Worm (Caenorhabditis elegans): ENCODE results near the gene F46B6.6.

The F46B6.6 gene

DNA sequence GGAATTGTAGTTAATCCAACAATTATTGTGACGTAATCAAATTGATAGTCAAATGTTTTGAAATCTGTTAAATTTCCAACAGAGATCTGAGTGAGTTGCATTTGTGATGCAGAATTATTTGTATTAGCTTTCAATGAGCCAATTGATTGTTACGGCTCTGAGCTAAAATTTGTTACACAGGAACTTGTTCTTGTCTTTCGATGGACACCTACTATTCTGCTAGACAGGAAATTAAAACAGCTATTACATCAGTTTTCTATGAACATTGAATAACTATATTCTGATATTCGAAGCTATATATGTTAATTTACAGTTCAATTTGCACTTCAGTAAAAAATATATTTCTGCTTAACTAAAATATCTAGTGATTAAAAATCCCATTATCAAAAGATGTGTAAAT is 47.2 kb upstream of the F46B6.6 start, which contains the start of gene sru-40:
Gene sru-40 (minus strand): TSS at position 101 of the 400 bp plus-strand sequence.
- no peak for TF ChIP-seq B0261.1 (tag; optimal IDR thresholded peaks at IDR 0.05)
- no peak for TF ChIP-seq dox-1 (GFP tag; IDR thresholded peaks at IDR 0.05)

DNA sequence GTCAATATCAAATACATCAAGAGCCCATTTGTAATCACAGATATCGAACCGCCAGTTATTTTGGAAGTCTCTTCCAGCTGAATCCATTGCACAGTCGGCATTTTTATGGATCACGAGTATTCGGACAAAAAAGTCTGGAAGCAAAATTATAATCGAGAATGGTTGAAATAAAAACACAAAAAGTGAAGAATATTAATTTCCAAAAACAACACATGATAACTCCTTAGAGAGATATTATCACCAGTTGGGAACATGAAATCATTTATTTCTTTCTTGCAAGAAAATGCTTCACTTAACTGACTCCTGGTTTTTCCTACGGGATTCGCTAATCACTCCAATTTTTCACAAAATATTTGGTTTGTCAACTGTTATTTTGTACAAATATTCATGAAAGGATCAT is 37.5 kb upstream of the F46B6.6 start, which contains the start of gene str-2:
Gene str-2 (minus strand): TSS at position 101 of the 400 bp plus-strand sequence.
- TF ChIP-seq let-607 (tag; optimal IDR thresholded peaks at IDR 0.05) (no peak), F52B5.7 (tag; optimal IDR thresholded peaks at IDR 0.05) (no peak), ceh-58 (GFP tag; IDR thresholded peaks at IDR 0.05) (no peak), mcd-1 (GFP tag; IDR thresholded peaks at IDR 0.05) (no peak), zfh-2 (GFP tag; conservative IDR thresholded peaks at IDR 0.05) (no peak), zim-3 (tag; optimal IDR thresholded peaks at IDR 0.05) (no peak), bed-1 (GFP tag; IDR thresholded peaks at IDR 0.05) (no peak), tlf-1 (GFP tag; optimal IDR thresholded peaks at IDR 0.05) (no peak), aptf-2 (GFP tag; conservative IDR thresholded peaks at IDR 0.05) (no peak), ekl-4 (GFP tag; IDR thresholded peaks at IDR 0.05) (no peak), T26A5.8 (tag; optimal IDR thresholded peaks at IDR 0.05) (no peak), D2030.7 (GFP tag; IDR thresholded peaks at IDR 0.05) (no peak), Y56A3A.18 (GFP tag; IDR thresholded peaks at IDR 0.05) (no peak), K11D2.4 (GFP tag; IDR thresholded peaks at IDR 0.05) (no peak)

DNA sequence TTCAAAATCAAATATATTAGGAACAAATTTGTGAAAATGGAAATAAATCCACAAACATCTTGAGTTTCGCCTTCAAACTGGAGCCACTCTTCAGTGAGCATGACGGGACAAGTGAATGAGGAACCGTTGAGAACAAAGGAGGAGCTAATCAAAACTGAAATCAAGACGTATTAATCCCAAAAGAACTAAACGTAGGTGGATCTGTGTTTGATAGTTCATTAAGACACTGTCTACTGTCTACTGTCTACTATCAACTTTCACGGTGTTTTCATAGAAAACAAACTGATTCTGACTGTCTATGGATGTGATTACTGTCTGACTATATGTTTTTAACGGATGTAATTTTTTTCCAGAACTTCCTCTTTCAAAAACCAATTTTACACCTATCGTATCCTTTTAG is 35.1 kb upstream of the F46B6.6 start, which contains the start of gene str-193:
Gene str-193 (minus strand): TSS at position 101 of the 400 bp plus-strand sequence.
- TF ChIP-seq dpl-1 (GFP tag; optimal IDR thresholded peaks at IDR 0.05) (no peak), lin-35 (GFP tag; optimal IDR thresholded peaks at IDR 0.05) (no peak), atf-7 (tag; optimal IDR thresholded peaks at IDR 0.05) (no peak), F39B2.1 (GFP tag; IDR thresholded peaks at IDR 0.05) (no peak), madf-6 (GFP tag; IDR thresholded peaks at IDR 0.05) (no peak), unc-130 (GFP tag; optimal IDR thresholded peaks at IDR 0.05) (no peak)

DNA sequence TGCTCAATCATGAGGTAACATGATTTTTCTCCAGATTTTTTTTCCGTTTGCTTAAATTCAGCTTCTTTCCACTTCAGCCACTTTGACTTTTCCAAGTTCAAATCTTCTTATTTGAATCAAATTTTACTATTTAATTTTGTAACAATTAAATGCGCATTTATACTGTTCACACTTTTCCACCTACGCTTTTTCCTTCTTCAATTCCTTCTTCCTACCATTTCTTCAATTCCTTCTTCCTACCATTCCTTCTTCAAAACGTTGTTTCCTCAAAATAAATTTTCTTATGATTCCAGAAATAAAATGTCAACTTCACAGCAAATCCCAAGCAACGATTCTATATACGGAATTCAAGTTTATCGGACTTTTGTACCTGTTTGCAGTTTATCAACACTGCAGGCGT is 29.7 kb upstream of the F46B6.6 start, which contains the start of gene sru-31:
Gene sru-31 (plus strand): TSS at position 301 of the 400 bp plus-strand sequence.
- TF ChIP-seq ceh-100 (GFP tag; IDR thresholded peaks at IDR 0.05) (no peak), F37B4.10 (GFP tag; IDR thresholded peaks at IDR 0.05) (no peak), ztf-25 (GFP tag; IDR thresholded peaks at IDR 0.05) (no peak), nhr-120 (GFP tag; IDR thresholded peaks at IDR 0.05) (no peak), F57C9.4 (tag; optimal IDR thresholded peaks at IDR 0.05) (no peak), madf-8 (GFP tag; conservative IDR thresholded peaks at IDR 0.05) (no peak), nfya-2 (GFP tag; IDR thresholded peaks at IDR 0.05) (no peak)

DNA sequence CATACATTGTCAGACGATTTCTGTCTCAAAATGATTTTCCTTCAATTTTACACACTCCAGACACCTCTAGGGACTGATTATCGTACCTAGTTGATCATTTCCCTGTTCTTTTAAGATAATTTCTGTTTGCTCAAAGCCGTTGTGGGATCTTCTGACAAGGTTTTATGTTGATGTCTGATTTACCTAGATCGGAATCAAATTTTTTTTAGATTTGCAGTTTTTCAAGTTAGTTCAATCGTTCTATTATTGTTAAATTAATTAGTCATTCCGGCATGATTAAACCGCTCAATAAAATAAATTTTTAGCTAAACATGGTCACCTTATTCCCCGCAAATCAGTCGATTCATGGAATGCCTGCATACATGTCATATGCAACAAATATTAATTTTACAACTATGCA is 26.9 kb upstream of the F46B6.6 start, which contains the start of gene sru-30:
Gene sru-30 (plus strand): TSS at position 301 of the 400 bp plus-strand sequence.
- TF ChIP-seq ccch-3 (GFP tag; optimal IDR thresholded peaks at IDR 0.05) (no peak), rcor-1 (GFP tag; IDR thresholded peaks at IDR 0.05) (no peak), repo-1 (tag; optimal IDR thresholded peaks at IDR 0.05) (no peak), nfyb-1 (GFP tag; IDR thresholded peaks at IDR 0.05) (no peak), hrde-1 (tag; optimal IDR thresholded peaks at IDR 0.05; ENCODE audit: borderline replicate concordance) (no peak), K11D2.4 (GFP tag; IDR thresholded peaks at IDR 0.05) (no peak), madf-6 (GFP tag; IDR thresholded peaks at IDR 0.05) (no peak), hlh-26 (GFP tag; conservative IDR thresholded peaks at IDR 0.05) (no peak), ceh-79 (tag; optimal IDR thresholded peaks at IDR 0.05) (no peak)

Measured in whole organism, young adult.